Fruit fly (Drosophila melanogaster) S2 (cell line): Measurements from ENCODE around the gene Octbeta3R.
"Not testable (repeated sequence)": the region's sequence is repeated elsewhere in the genome, so short reads cannot be mapped to it uniquely, and the experiment has no call there.

Source experiments
- CG8478 ChIP-seq: fragments of >200 bp; optimal IDR thresholded peaks from 2 replicates; lab custom pipeline; 2018
- CTCF ChIP-seq, 2 experiments: fragments of >200 bp; optimal IDR thresholded peaks; 2 replicates each; lab custom pipeline; 2018

DNA sequence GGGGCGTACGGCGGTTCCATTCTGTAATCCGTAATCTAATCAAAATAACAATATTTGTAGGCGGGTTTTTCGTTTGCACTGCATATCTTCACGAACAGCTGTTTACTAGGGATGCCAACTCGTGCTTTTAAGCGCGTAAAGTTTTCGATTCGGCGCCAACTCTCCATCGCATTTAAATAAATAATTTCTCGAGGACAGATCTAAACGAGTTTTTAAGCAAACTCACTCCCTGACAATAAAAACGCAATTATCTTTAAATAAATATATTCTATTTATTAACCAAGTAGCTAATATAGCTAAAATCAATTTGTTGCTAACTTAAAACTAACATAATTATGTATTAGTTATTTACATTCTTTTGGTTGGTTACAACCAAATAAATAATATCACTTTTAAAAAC is 82.8 kb downstream of the Octbeta3R start, which contains the start of gene CG5608:
- TF ChIP-seq CTCF (optimal IDR thresholded peaks at IDR 0.05; lab: Kevin White, UChicago); CG8478 (lab: Kevin White, UChicago): not testable (repeated sequence)
